Fruit fly (Drosophila melanogaster): ENCODE data around the gene AOX4.

Gene AOX4

DNA sequence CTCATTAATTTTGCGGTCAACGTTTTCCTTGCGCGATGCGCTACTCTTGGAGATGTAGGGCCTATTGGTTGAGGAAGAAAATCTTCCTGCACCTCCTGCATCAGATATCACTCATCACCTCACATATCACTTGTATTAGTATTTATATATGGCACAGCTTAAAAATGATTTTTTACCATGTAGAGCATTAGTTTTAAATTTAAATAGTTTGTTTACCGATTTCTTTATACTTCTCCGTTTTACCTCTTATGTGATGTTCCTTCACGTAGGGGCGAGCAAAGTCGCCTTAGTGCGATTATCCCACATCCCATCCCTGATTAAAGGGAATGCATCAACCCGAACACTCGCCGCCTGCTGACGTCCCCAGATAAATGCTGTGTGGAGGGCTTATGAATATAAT lies 28.1 kb upstream of the AOX4 start (continued):
- TF ChIP-seq CG11762 (GFP tag; optimal IDR thresholded peaks at IDR 0.05; ENCODE audit: insufficient read depth), result no peak
- TF ChIP-seq CG15336 (GFP tag; IDR thresholded peaks at IDR 0.05), result no peak
- no peak for TF ChIP-seq OdsH (GFP tag; optimal IDR thresholded peaks at IDR 0.05)
- TF ChIP-seq Sox15 (GFP tag; optimal IDR thresholded peaks at IDR 0.05), result no peak
- no peak for TF ChIP-seq CG32006 (GFP tag; optimal IDR thresholded peaks at IDR 0.05)
- peak; percentile 22 for TF ChIP-seq CG10631 (GFP tag; optimal IDR thresholded peaks at IDR 0.05)
- no peak for TF ChIP-seq CG9139 (GFP tag; optimal IDR thresholded peaks at IDR 0.05)
- TF ChIP-seq CG31627 (GFP tag; optimal IDR thresholded peaks at IDR 0.05), result peak; percentile 41
- TF ChIP-seq Hr4 (GFP tag; optimal IDR thresholded peaks at IDR 0.05), result peak; percentile 3
- TF ChIP-seq CG16779 (tag; optimal IDR thresholded peaks at IDR 0.05), result no peak
- TF ChIP-seq vri (GFP tag; optimal IDR thresholded peaks at IDR 0.05), result peak; percentile 7
- peak; percentile 9 for TF ChIP-seq CG10669 (GFP tag; optimal IDR thresholded peaks at IDR 0.05)
- TF ChIP-seq Hr39 (GFP tag; optimal IDR thresholded peaks at IDR 0.05), result peak; percentile 42
- TF ChIP-seq CG8119 (GFP tag; IDR thresholded peaks at IDR 0.05), result no peak
- TF ChIP-seq Smox (GFP tag; optimal IDR thresholded peaks at IDR 0.05), result peak; percentile 30
- TF ChIP-seq pdm3 (GFP tag; optimal IDR thresholded peaks at IDR 0.05), result peak; percentile 21

DNA sequence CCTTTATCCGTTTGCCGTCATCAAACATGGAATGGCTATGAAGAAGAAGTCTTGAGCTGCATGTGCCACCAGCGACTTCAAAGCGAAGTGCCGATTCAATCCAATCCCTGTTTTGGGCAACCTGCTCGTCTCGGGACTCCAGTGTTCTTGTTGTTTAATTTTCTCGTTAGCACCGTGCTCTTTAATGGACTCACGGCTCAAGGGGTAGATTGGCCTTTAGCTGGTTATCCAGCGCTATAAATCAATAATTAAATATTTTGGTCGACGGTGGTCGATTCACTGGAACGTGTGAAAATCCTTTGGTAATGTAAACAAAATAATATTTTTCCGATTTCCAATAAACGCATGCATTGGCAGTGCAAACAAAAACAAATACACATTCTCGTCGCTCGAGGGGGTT lies 27.1 kb upstream of the AOX4 start:
- no peak for TF ChIP-seq esn (GFP tag; optimal IDR thresholded peaks at IDR 0.05)
- no peak for TF ChIP-seq Met (GFP tag; optimal IDR thresholded peaks at IDR 0.05)
- TF ChIP-seq vri (GFP tag; optimal IDR thresholded peaks at IDR 0.05), result no peak
- no peak for TF ChIP-seq acj6 (GFP tag; optimal IDR thresholded peaks at IDR 0.05)

DNA sequence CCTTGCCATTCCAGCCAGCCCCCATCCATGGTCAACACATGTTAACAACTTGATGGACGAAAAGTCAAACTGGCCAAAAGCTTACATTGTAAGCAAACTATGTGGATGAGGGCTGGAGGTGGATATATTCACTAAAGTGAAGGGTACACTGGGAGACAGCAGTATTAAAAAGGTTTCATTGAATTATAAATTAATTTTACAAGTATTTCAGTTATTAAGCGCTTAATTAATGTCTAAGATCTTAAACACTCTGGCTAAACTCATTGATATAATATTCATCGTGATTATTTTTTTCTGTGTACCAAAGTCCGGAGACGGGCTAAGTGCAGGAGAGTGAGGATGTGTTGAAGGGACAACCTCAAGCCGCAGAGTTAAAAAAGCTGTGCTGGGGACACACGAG lies 15.9 kb upstream of the AOX4 start:
- TF ChIP-seq svp (GFP tag), result peak; percentile 87
- peak; percentile 78 for TF ChIP-seq fd59A (GFP tag; optimal IDR thresholded peaks at IDR 0.05)
- no peak for TF ChIP-seq dac (GFP tag; optimal IDR thresholded peaks at IDR 0.05)
- peak; percentile 34 for TF ChIP-seq Sox15 (GFP tag; optimal IDR thresholded peaks at IDR 0.05)
- peak; percentile 55; the same call in 1 of the 2 replicates for TF ChIP-seq CG15336 (GFP tag; IDR thresholded peaks at IDR 0.05)
- peak; percentile 51 for TF ChIP-seq CG8319 (GFP tag; optimal IDR thresholded peaks at IDR 0.05)
- TF ChIP-seq Eip93F (GFP tag; optimal IDR thresholded peaks at IDR 0.05), result no peak
- peak; percentile 82 for TF ChIP-seq CG10669 (GFP tag; optimal IDR thresholded peaks at IDR 0.05)
- peak; percentile 49 for TF ChIP-seq Ets21C (GFP tag; optimal IDR thresholded peaks at IDR 0.05)
- peak; percentile 84 for TF ChIP-seq pdm3 (GFP tag; optimal IDR thresholded peaks at IDR 0.05)
- TF ChIP-seq Eip75B (GFP tag; optimal IDR thresholded peaks at IDR 0.05), result peak; percentile 63
- peak; percentile 64 for TF ChIP-seq CG1621 (tag; optimal IDR thresholded peaks at IDR 0.05)
- no peak for TF ChIP-seq Hr38 (GFP tag; optimal IDR thresholded peaks at IDR 0.05)
- peak; percentile 53 for TF ChIP-seq lz (GFP tag; optimal IDR thresholded peaks at IDR 0.05)
- peak; percentile 60 for TF ChIP-seq Gug (GFP tag; IDR thresholded peaks at IDR 0.05)
- no peak for TF ChIP-seq fd85E (GFP tag; optimal IDR thresholded peaks at IDR 0.05)
- peak; percentile 54 for TF ChIP-seq vri (GFP tag; optimal IDR thresholded peaks at IDR 0.05)
- TF ChIP-seq acj6 (GFP tag; optimal IDR thresholded peaks at IDR 0.05), result peak; percentile 76
- TF ChIP-seq achi (GFP tag; optimal IDR thresholded peaks at IDR 0.05), result peak; percentile 74
- peak; percentile 73 for TF ChIP-seq CG6808 (GFP tag; optimal IDR thresholded peaks at IDR 0.05)
- TF ChIP-seq dsx (GFP tag; optimal IDR thresholded peaks at IDR 0.05; ENCODE audit: poor library complexity, severe bottlenecking), result peak; percentile 98
- peak; percentile 74 for TF ChIP-seq esn (GFP tag; optimal IDR thresholded peaks at IDR 0.05)
- peak; percentile 31 to 62 for TF ChIP-seq salr (GFP tag; optimal IDR thresholded peaks at IDR 0.05)
- TF ChIP-seq CG6854 (GFP tag; optimal IDR thresholded peaks at IDR 0.05), result no peak
- peak; percentile 95 for TF ChIP-seq Eip78C (GFP tag)
- TF ChIP-seq CG10631 (GFP tag; optimal IDR thresholded peaks at IDR 0.05), result peak; percentile 67
- TF ChIP-seq Sox14 (GFP tag; optimal IDR thresholded peaks at IDR 0.05), result peak; percentile 74
- TF ChIP-seq CG11762 (GFP tag; optimal IDR thresholded peaks at IDR 0.05; ENCODE audit: insufficient read depth), result peak; percentile 53
- peak; percentile 64 for TF ChIP-seq Hr4 (GFP tag; optimal IDR thresholded peaks at IDR 0.05)
- TF ChIP-seq Met (GFP tag; optimal IDR thresholded peaks at IDR 0.05), result peak; percentile 76
- TF ChIP-seq Sox102F (GFP tag; optimal IDR thresholded peaks at IDR 0.05), result peak; percentile 54
- peak; percentile 77 for TF ChIP-seq OdsH (GFP tag; optimal IDR thresholded peaks at IDR 0.05)
- no peak for TF ChIP-seq fkh (GFP tag; optimal IDR thresholded peaks at IDR 0.05)
- peak; percentile 46 to 79 for TF ChIP-seq ss (GFP tag; optimal IDR thresholded peaks at IDR 0.05)
- TF ChIP-seq CG4318 (GFP tag; optimal IDR thresholded peaks at IDR 0.05), result no peak
- no peak for TF ChIP-seq Blimp-1 (GFP tag; optimal IDR thresholded peaks at IDR 0.05)
- peak; percentile 76 for TF ChIP-seq topi (GFP tag; optimal IDR thresholded peaks at IDR 0.05)
- TF ChIP-seq cyc (GFP tag; optimal IDR thresholded peaks at IDR 0.05), result peak; percentile 70
- peak; percentile 68 for TF ChIP-seq CG8119 (GFP tag; IDR thresholded peaks at IDR 0.05)
- TF ChIP-seq CG6163 (GFP tag; IDR thresholded peaks at IDR 0.05), result peak; percentile 83

All from whole organism, prepupa.